Worm (Caenorhabditis elegans) whole organism, early embryonic: ENCODE measurements around the gene pap-3.

ENCODE experiments used
- F13C5.2 ChIP-seq: sonication (generic microtip); optimal IDR thresholded peaks from 2 replicates; lab custom pipeline; 2017; ENCODE audit warnings: mild to moderate bottlenecking, missing genetic modification characterization, inconsistent platforms, missing compliant biosample characterization
- aly-1 ChIP-seq: sonication (generic microtip); optimal IDR thresholded peaks from 2 replicates; lab custom pipeline; 2016; ENCODE audit warnings: missing genetic modification characterization, missing compliant biosample characterization
- ama-1 ChIP-seq: fragments of 150-350 bp; optimal IDR thresholded peaks from 2 replicates; lab custom pipeline; 2014
- ceh-13 ChIP-seq: fragments of 200-800 bp; sonication (Bioruptor generic); optimal IDR thresholded peaks from 2 replicates; lab custom pipeline; 2018; ENCODE audit warnings: mild to moderate bottlenecking, missing genetic modification characterization, missing compliant biosample characterization
- ceh-36 ChIP-seq: sonication (generic microtip); optimal IDR thresholded peaks from 2 replicates; lab custom pipeline; 2016; ENCODE audit warnings: missing genetic modification characterization, inconsistent platforms, missing compliant biosample characterization
- ets-7 ChIP-seq: sonication (generic microtip); optimal IDR thresholded peaks from 2 replicates; lab custom pipeline; 2016; ENCODE audit warnings: missing genotype, missing genetic modification characterization, missing compliant biosample characterization
- flt-1 ChIP-seq: fragments of 200-800 bp; sonication (Bioruptor generic); IDR thresholded peaks from 2 replicates; pipeline ENCODE4 v1.3.6; 2022; ENCODE audit warnings: missing genetic modification characterization, missing compliant biosample characterization
- hmbx-1 ChIP-seq: sonication (generic microtip); optimal IDR thresholded peaks from 2 replicates; lab custom pipeline; 2016; ENCODE audit warnings: mild to moderate bottlenecking, missing genetic modification characterization, missing compliant biosample characterization
- hmg-4 ChIP-seq: fragments of 200-800 bp; sonication (Bioruptor generic); optimal IDR thresholded peaks from 2 replicates; lab custom pipeline; 2018; ENCODE audit warnings: mild to moderate bottlenecking, missing genetic modification characterization, missing compliant biosample characterization
- hnd-1 ChIP-seq: sonication (generic microtip); optimal IDR thresholded peaks from 2 replicates; lab custom pipeline; 2016; ENCODE audit warnings: missing genetic modification characterization, missing compliant biosample characterization
- scrt-1 ChIP-seq: fragments of 200-800 bp; sonication (Bioruptor generic); IDR thresholded peaks from 2 replicates; pipeline ENCODE4 v1.3.6; 2022; ENCODE audit warnings: missing genetic modification characterization, missing compliant biosample characterization
- sea-1 ChIP-seq: fragments of 200-800 bp; sonication (Bioruptor generic); conservative IDR thresholded peaks from 2 replicates; pipeline ENCODE4 v1.3.6; 2022; ENCODE audit warnings: missing genetic modification characterization, missing compliant biosample characterization
- tbx-37 ChIP-seq: fragments of 200-800 bp; sonication (Bioruptor generic); conservative IDR thresholded peaks from 2 replicates; pipeline ENCODE4 v1.3.6; 2022; ENCODE audit warnings: missing genetic modification reagents, missing genetic modification characterization, missing compliant biosample characterization
- tra-4 ChIP-seq: sonication (generic microtip); optimal IDR thresholded peaks from 2 replicates; lab custom pipeline; 2017; ENCODE audit warnings: missing genetic modification characterization, missing compliant biosample characterization

ce11 chrII:11802451-11802850, 13.9 kb downstream of the pap-3 start, which contains the start of gene F43G6.17:
- TF ChIP-seq hmbx-1 (no peak), hmg-4 (no peak), hnd-1 (no peak), F13C5.2 (tag; lab: Kevin White, UChicago) (no peak), ceh-13 (GFP tag; lab: Kevin White, UChicago) (no peak), ets-7 (tag; lab: Kevin White, UChicago) (no peak), ama-1 (lab: Kevin White, UChicago) (no peak), ceh-36 (no peak), tra-4 (tag; lab: Kevin White, UChicago) (no peak), sea-1 (GFP tag; lab: Robert Waterston, UW) (no peak), aly-1 (tag; lab: Kevin White, UChicago) (no peak), tbx-37 (GFP tag; lab: Robert Waterston, UW) (no peak), flt-1 (GFP tag; lab: Robert Waterston, UW) (no peak), scrt-1 (no peak)
